Fruit fly (Drosophila melanogaster) S2 (cell line): ENCODE results near the gene CG33644.

Source experiments
- CG8478 ChIP-seq: fragments of >200 bp; optimal IDR thresholded peaks from 2 replicates; lab custom pipeline; 2018
- CTCF ChIP-seq, 2 experiments: fragments of >200 bp; optimal IDR thresholded peaks; 2 replicates each; lab custom pipeline; 2018

- no peak for TF ChIP-seq CG8478
- TF ChIP-seq CTCF (optimal IDR thresholded peaks at IDR 0.05; lab: Kevin White, UChicago): no peak
Measured at dm6 chr2L:13570016-13570415, 38.1 kb downstream of the CG33644 start.
